Worm (Caenorhabditis elegans) whole organism, L3 larva: ENCODE results near the gene gfi-3.

ENCODE experiments used
- R02D3.7 ChIP-seq: fragments of 150-350 bp; optimal IDR thresholded peaks from 2 replicates; lab custom pipeline; 2014; ENCODE audit warnings: missing biosample characterization, missing genetic modification characterization
- aly-2 ChIP-seq: fragments of 150-350 bp; optimal IDR thresholded peaks from 2 replicates; lab custom pipeline; 2014; ENCODE audit warnings: missing biosample characterization, missing genetic modification characterization
- ama-1 ChIP-seq: fragments of 150-350 bp; optimal IDR thresholded peaks from 2 replicates; lab custom pipeline; 2018
- ceh-9 ChIP-seq: sonication (generic microtip); optimal IDR thresholded peaks from 2 replicates; lab custom pipeline; 2018; ENCODE audit warnings: missing biosample characterization, missing genetic modification characterization
- elt-2 ChIP-seq: sonication (generic microtip); optimal IDR thresholded peaks from 2 replicates; lab custom pipeline; 2016; ENCODE audit warnings: missing genetic modification reagents, mild to moderate bottlenecking, missing genetic modification characterization, missing compliant biosample characterization
- elt-3 ChIP-seq, 3 experiments: fragments of 150-350 bp in 1 of 3; sonication (generic microtip) in 2 of 3; optimal IDR thresholded peaks; 2 replicates in 2 of 3; 4 replicates in 1 of 3; lab custom pipeline; 2014 to 2017; ENCODE audit warnings: missing biosample characterization in 3 of 3, missing genetic modification characterization in 3 of 3
- fkh-2 ChIP-seq: fragments of 150-350 bp; optimal IDR thresholded peaks from 2 replicates; lab custom pipeline; 2014; ENCODE audit warnings: missing biosample characterization, missing genetic modification reagents, missing genetic modification characterization
- nfya-1 ChIP-seq: sonication (generic microtip); optimal IDR thresholded peaks from 2 replicates; lab custom pipeline; 2017; ENCODE audit warnings: missing genetic modification characterization, mild to moderate bottlenecking, missing compliant biosample characterization, antibody characterized with exemption, moderate library complexity; ENCODE audit not compliant: insufficient read depth
- nhr-76 ChIP-seq: fragments of 150-350 bp; sonication (generic microtip); optimal IDR thresholded peaks from 5 replicates; lab custom pipeline; 2014; ENCODE audit warnings: missing biosample characterization, missing genetic modification characterization
- nhr-77 ChIP-seq: fragments of 150-350 bp; optimal IDR thresholded peaks from 2 replicates; lab custom pipeline; 2014; ENCODE audit warnings: missing biosample characterization, missing genetic modification characterization
- pha-4 ChIP-seq: fragments of 150-350 bp; optimal IDR thresholded peaks from 2 replicates; lab custom pipeline; 2014; ENCODE audit warnings: missing biosample characterization, missing genetic modification reagents, missing genetic modification characterization
- unc-62 ChIP-seq: fragments of 150-350 bp; sonication (generic microtip); optimal IDR thresholded peaks from 4 replicates; lab custom pipeline; 2014; ENCODE audit warnings: missing biosample characterization, missing genetic modification reagents, missing genetic modification characterization
- zag-1 ChIP-seq: fragments of 150-350 bp; optimal IDR thresholded peaks from 2 replicates; lab custom pipeline; 2014; ENCODE audit warnings: missing biosample characterization, missing genetic modification characterization
- ztf-11 ChIP-seq: fragments of 150-350 bp; optimal IDR thresholded peaks from 2 replicates; lab custom pipeline; 2014; ENCODE audit warnings: missing biosample characterization, missing genetic modification characterization

- no peak for TF ChIP-seq R02D3.7
- no peak for TF ChIP-seq aly-2 (tag; lab: Kevin White, UChicago)
- TF ChIP-seq ztf-11 (tag; lab: Kevin White, UChicago) = no peak
- no peak for TF ChIP-seq fkh-2 (tag; lab: Kevin White, UChicago)
- no peak for TF ChIP-seq nfya-1 (tag; lab: Kevin White, UChicago)
- no peak for TF ChIP-seq nhr-76
- no peak for TF ChIP-seq elt-2 (tag; lab: Kevin White, UChicago)
- TF ChIP-seq ama-1 (lab: Kevin White, UChicago) = no peak
- TF ChIP-seq pha-4 = no peak
- no peak for TF ChIP-seq ceh-9 (tag; lab: Kevin White, UChicago)
- TF ChIP-seq zag-1 (tag; lab: Kevin White, UChicago) = no peak
- no peak for TF ChIP-seq nhr-77 (tag; lab: Kevin White, UChicago)
- TF ChIP-seq elt-3 (tag; optimal IDR thresholded peaks at IDR 0.05; lab: Kevin White, UChicago) = no peak
- no peak for TF ChIP-seq unc-62 (GFP tag; lab: Kevin White, UChicago)
Observed at ce11 chrX:14499830-14500409, 19.5 kb downstream of the gfi-3 start.
